Fruit fly (Drosophila melanogaster): ENCODE data around the gene CG14631.

- TF ChIP-seq CTCF (optimal IDR thresholded peaks at IDR 0.05), result no peak
- TF ChIP-seq CG8478 (optimal IDR thresholded peaks at IDR 0.05), result no peak
Measured at dm6 chrX:1050617-1051250, 38.9 kb downstream of the CG14631 start.

Data from S2 (cell line).